Fruit fly (Drosophila melanogaster) whole organism, embryonic: Measurements from ENCODE around the gene fend.

ENCODE experiments used
- B-H2 ChIP-seq: fragments of 200-800 bp; sonication (Bioruptor generic); optimal IDR thresholded peaks from 2 replicates; lab custom pipeline; 2018; ENCODE audit warnings: missing biosample characterization, mild to moderate bottlenecking, missing genetic modification characterization
- CG11504 ChIP-seq: fragments of 200-800 bp; sonication (Bioruptor generic); optimal IDR thresholded peaks from 3 replicates; lab custom pipeline; 2019; ENCODE audit warnings: missing biosample characterization, mild to moderate bottlenecking, missing genetic modification characterization, moderate library complexity
- CG11696 ChIP-seq: fragments of 200-800 bp; sonication (Bioruptor generic); IDR thresholded peaks from 2 replicates; pipeline ENCODE4 v1.3.6; 2022; ENCODE audit warnings: missing biosample characterization, missing genetic modification characterization
- CG12155 ChIP-seq: fragments of 200-800 bp; sonication (Bioruptor generic); optimal IDR thresholded peaks from 3 replicates; lab custom pipeline; 2016; ENCODE audit warnings: missing biosample characterization, missing genetic modification characterization
- CG14050 ChIP-seq: fragments of 200-800 bp; sonication (Bioruptor generic); IDR thresholded peaks from 3 replicates; pipeline ENCODE4 v1.3.6; 2022; ENCODE audit warnings: missing biosample characterization, missing genetic modification characterization
- CG16815 ChIP-seq: fragments of 200-800 bp; sonication (Bioruptor generic); optimal IDR thresholded peaks from 3 replicates; lab custom pipeline; 2017; ENCODE audit warnings: missing biosample characterization, mild to moderate bottlenecking, missing genetic modification characterization
- CG17328 ChIP-seq: fragments of 200-800 bp; sonication (Bioruptor generic); IDR thresholded peaks from 2 replicates; pipeline ENCODE4 v1.3.6; 2022; ENCODE audit warnings: missing biosample characterization, missing genetic modification characterization
- CG17359 ChIP-seq: fragments of 200-800 bp; sonication (Bioruptor generic); optimal IDR thresholded peaks from 3 replicates; lab custom pipeline; 2018; ENCODE audit warnings: missing biosample characterization, mild to moderate bottlenecking, missing genetic modification characterization, moderate library complexity
- CG17802 ChIP-seq: fragments of 200-800 bp; sonication (Bioruptor generic); optimal IDR thresholded peaks from 2 replicates; lab custom pipeline; 2018; ENCODE audit warnings: missing biosample characterization, mild to moderate bottlenecking, missing genetic modification characterization, moderate library complexity
- CG1832 ChIP-seq: fragments of 200-800 bp; sonication (Bioruptor generic); optimal IDR thresholded peaks from 2 replicates; lab custom pipeline; 2017; ENCODE audit warnings: missing biosample characterization, mild to moderate bottlenecking, missing genetic modification characterization, inconsistent platforms
- CG18599 ChIP-seq: fragments of 200-800 bp; sonication (Bioruptor generic); optimal IDR thresholded peaks from 3 replicates; lab custom pipeline; 2017; ENCODE audit warnings: missing biosample characterization, missing genetic modification characterization, mild to moderate bottlenecking, moderate library complexity, missing genetic modification reagents
- CG2199 ChIP-seq: fragments of 200-800 bp; sonication (Bioruptor generic); IDR thresholded peaks from 3 replicates; pipeline ENCODE4 v1.3.6; 2022; ENCODE audit warnings: missing biosample characterization, missing genetic modification characterization
- CG2202 ChIP-seq: fragments of 200-800 bp; sonication (Bioruptor generic); optimal IDR thresholded peaks from 2 replicates; lab custom pipeline; 2018; ENCODE audit warnings: missing biosample characterization, mild to moderate bottlenecking, missing genetic modification characterization
- CG3407 ChIP-seq: fragments of 200-800 bp; sonication (Bioruptor generic); optimal IDR thresholded peaks from 2 replicates; lab custom pipeline; 2018; ENCODE audit warnings: missing biosample characterization, mild to moderate bottlenecking, missing genetic modification characterization
- CG3726 ChIP-seq: fragments of 200-800 bp; sonication (Bioruptor generic); IDR thresholded peaks from 3 replicates; pipeline ENCODE4, ENCODE4 v1.3.6; 2022; ENCODE audit warnings: missing biosample characterization, missing genetic modification characterization
- CG4820 ChIP-seq: fragments of 200-800 bp; sonication (Bioruptor generic); optimal IDR thresholded peaks from 3 replicates; lab custom pipeline; 2016; ENCODE audit warnings: missing biosample characterization, missing genetic modification characterization
- CG7271 ChIP-seq: fragments of 200-800 bp; sonication (Bioruptor generic); optimal IDR thresholded peaks from 2 replicates; lab custom pipeline; 2018; ENCODE audit warnings: missing biosample characterization, mild to moderate bottlenecking, missing genetic modification characterization, moderate library complexity
- CG7556 ChIP-seq: fragments of 200-800 bp; sonication (Bioruptor generic); optimal IDR thresholded peaks from 2 replicates; lab custom pipeline; 2017; ENCODE audit warnings: missing biosample characterization, mild to moderate bottlenecking, missing genetic modification characterization
- CG9932 ChIP-seq: fragments of 200-800 bp; sonication (Bioruptor generic); IDR thresholded peaks from 2 replicates; pipeline ENCODE4 v1.3.6; 2022; ENCODE audit warnings: missing biosample characterization, missing genetic modification characterization
- D19A ChIP-seq: fragments of 200-800 bp; optimal IDR thresholded peaks from 3 replicates; lab custom pipeline; 2019; ENCODE audit warnings: missing biosample characterization, mild to moderate bottlenecking, missing genetic modification characterization, moderate library complexity
- Dip2 ChIP-seq: fragments of 200-800 bp; sonication (Bioruptor generic); IDR thresholded peaks from 2 replicates; pipeline ENCODE4 v1.3.6; 2022; ENCODE audit warnings: missing biosample characterization, missing genetic modification characterization
- Dref ChIP-seq: fragments of 200-800 bp; sonication (Bioruptor generic); IDR thresholded peaks from 2 replicates; pipeline ENCODE4 v1.3.6; 2022; ENCODE audit warnings: missing biosample characterization, missing genetic modification characterization
- E2f1 ChIP-seq: fragments of 200-800 bp; sonication (Bioruptor generic); IDR thresholded peaks from 2 replicates; pipeline ENCODE4 v1.3.6; 2022; ENCODE audit warnings: missing biosample characterization, missing genetic modification characterization
- HLH4C ChIP-seq: fragments of 200-800 bp; sonication (Bioruptor generic); IDR thresholded peaks from 3 replicates; pipeline ENCODE4 v1.3.6; 2022; ENCODE audit warnings: missing biosample characterization, missing genetic modification characterization; ENCODE audit not compliant: partially characterized antibody
- Hey ChIP-seq: fragments of 200-800 bp; sonication (Bioruptor generic); optimal IDR thresholded peaks from 3 replicates; lab custom pipeline; 2018; ENCODE audit warnings: missing biosample characterization, mild to moderate bottlenecking, missing genetic modification characterization
- MESR4 ChIP-seq: fragments of 200-800 bp; sonication (Bioruptor generic); optimal IDR thresholded peaks from 2 replicates; lab custom pipeline; 2018; ENCODE audit warnings: missing biosample characterization, mild to moderate bottlenecking, missing genetic modification characterization, moderate library complexity
- NK7.1 ChIP-seq: fragments of 200-800 bp; sonication (Bioruptor generic); optimal IDR thresholded peaks from 3 replicates; lab custom pipeline; 2016; ENCODE audit warnings: missing biosample characterization, missing genetic modification characterization
- Nf-YB ChIP-seq: fragments of 200-800 bp; sonication (Bioruptor generic); optimal IDR thresholded peaks from 3 replicates; lab custom pipeline; 2019; ENCODE audit warnings: missing biosample characterization, mild to moderate bottlenecking, missing genetic modification characterization, moderate library complexity
- Stat92E ChIP-seq, 3 experiments: fragments of >200 bp in 2 of 3; fragments of 200-800 bp in 1 of 3; sonication (Bioruptor generic) in 1 of 3; optimal IDR thresholded peaks; 2 replicates each; lab custom pipeline; 2017 to 2019; ENCODE audit warnings: missing biosample characterization in 3 of 3, missing genetic modification characterization in 3 of 3, mild to moderate bottlenecking in 1 of 3, moderate library complexity in 1 of 3
- TFAM ChIP-seq: fragments of 200-800 bp; sonication (Bioruptor generic); optimal IDR thresholded peaks from 2 replicates; lab custom pipeline; 2017; ENCODE audit warnings: missing biosample characterization, missing genetic modification characterization, inconsistent platforms
- emc ChIP-seq: fragments of 200-800 bp; sonication (Bioruptor generic); optimal IDR thresholded peaks from 2 replicates; lab custom pipeline; 2016; ENCODE audit warnings: missing biosample characterization, missing genetic modification characterization
- eve ChIP-seq, 2 experiments: fragments of >200 bp; optimal IDR thresholded peaks; 2 replicates each; lab custom pipeline; 2017; ENCODE audit warnings: missing biosample characterization in 2 of 2, missing genetic modification characterization in 2 of 2
- eyg ChIP-seq: fragments of 200-800 bp; sonication (Bioruptor generic); optimal IDR thresholded peaks from 3 replicates; lab custom pipeline; 2016; ENCODE audit warnings: missing biosample characterization, missing genetic modification characterization
- grau ChIP-seq: fragments of 200-800 bp; optimal IDR thresholded peaks from 3 replicates; lab custom pipeline; 2019; ENCODE audit warnings: missing biosample characterization, mild to moderate bottlenecking, missing genetic modification characterization, moderate library complexity
- ham ChIP-seq: fragments of 200-800 bp; sonication (Bioruptor generic); IDR thresholded peaks from 2 replicates; pipeline ENCODE4 v1.3.6; 2022; ENCODE audit warnings: missing biosample characterization, missing genetic modification characterization
- hth ChIP-seq: fragments of >200 bp; optimal IDR thresholded peaks from 2 replicates; lab custom pipeline; 2017; ENCODE audit warnings: inconsistent platforms
- kah ChIP-seq: fragments of 200-800 bp; sonication (Bioruptor generic); optimal IDR thresholded peaks from 2 replicates; lab custom pipeline; 2018; ENCODE audit warnings: missing biosample characterization, mild to moderate bottlenecking, missing genetic modification characterization
- knrl ChIP-seq: fragments of 200-800 bp; sonication (Bioruptor generic); IDR thresholded peaks from 3 replicates; pipeline ENCODE4 v1.3.6; 2022; ENCODE audit warnings: missing biosample characterization, missing genetic modification characterization; ENCODE audit not compliant: partially characterized antibody
- phol ChIP-seq: fragments of 200-800 bp; sonication (Bioruptor generic); optimal IDR thresholded peaks from 3 replicates; lab custom pipeline; 2018; ENCODE audit warnings: missing biosample characterization, mild to moderate bottlenecking, missing genetic modification characterization, moderate library complexity
- psq ChIP-seq: fragments of 200-800 bp; sonication (Bioruptor generic); optimal IDR thresholded peaks from 2 replicates; lab custom pipeline; 2017; ENCODE audit warnings: missing biosample characterization, missing genetic modification characterization
- rib ChIP-seq: fragments of 200-800 bp; sonication (Bioruptor generic); IDR thresholded peaks from 2 replicates; pipeline ENCODE4 v1.3.6; 2022; ENCODE audit warnings: missing biosample characterization, missing genetic modification characterization
- row ChIP-seq: fragments of 200-800 bp; sonication (Bioruptor generic); IDR thresholded peaks from 3 replicates; pipeline ENCODE4 v1.3.6; 2022; ENCODE audit warnings: missing biosample characterization, missing genetic modification characterization
- salm ChIP-seq: fragments of 200-800 bp; sonication (Bioruptor generic); optimal IDR thresholded peaks from 2 replicates; lab custom pipeline; 2018; ENCODE audit warnings: missing biosample characterization, mild to moderate bottlenecking, missing genetic modification characterization
- sc ChIP-seq, 3 experiments: fragments of >200 bp in 2 of 3; fragments of 200-800 bp in 1 of 3; sonication (Bioruptor generic) in 1 of 3; optimal IDR thresholded peaks; 2 replicates in 2 of 3; 3 replicates in 1 of 3; lab custom pipeline; 2017; ENCODE audit warnings: mild to moderate bottlenecking in 1 of 3, missing biosample characterization in 1 of 3, missing genetic modification characterization in 1 of 3, missing genetic modification reagents in 1 of 3
- sd ChIP-seq: fragments of 200-800 bp; sonication (Bioruptor generic); optimal IDR thresholded peaks from 3 replicates; lab custom pipeline; 2018; ENCODE audit warnings: missing biosample characterization, mild to moderate bottlenecking, missing genetic modification characterization, moderate library complexity
- sima ChIP-seq: fragments of 200-800 bp; sonication (Bioruptor generic); optimal IDR thresholded peaks from 2 replicates; lab custom pipeline; 2016; ENCODE audit warnings: missing biosample characterization, missing genetic modification characterization
- tin ChIP-seq: fragments of 200-800 bp; sonication (Bioruptor generic); optimal IDR thresholded peaks from 3 replicates; lab custom pipeline; 2016; ENCODE audit warnings: missing biosample characterization, missing genetic modification characterization
- twi ChIP-seq: fragments of 200-800 bp; optimal IDR thresholded peaks from 2 replicates; lab custom pipeline; 2019; ENCODE audit warnings: missing biosample characterization, mild to moderate bottlenecking, missing genetic modification characterization, moderate library complexity
- unpg ChIP-seq: fragments of 200-800 bp; sonication (Bioruptor generic); optimal IDR thresholded peaks from 3 replicates; lab custom pipeline; 2018; ENCODE audit warnings: missing biosample characterization, mild to moderate bottlenecking, missing genetic modification characterization, moderate library complexity
- usp ChIP-seq: fragments of >200 bp; optimal IDR thresholded peaks from 2 replicates; lab custom pipeline; 2017; ENCODE audit warnings: missing biosample characterization, missing genetic modification characterization
- yki ChIP-seq: fragments of >200 bp; optimal IDR thresholded peaks from 3 replicates; lab custom pipeline; 2018
- zen ChIP-seq: fragments of 200-800 bp; sonication (Bioruptor generic); optimal IDR thresholded peaks from 3 replicates; lab custom pipeline; 2018; ENCODE audit warnings: missing biosample characterization, mild to moderate bottlenecking, missing genetic modification characterization, moderate library complexity

Gene fend

dm6 chrX:9129436-9129835 lies 5.5 kb downstream of the fend start (continued):
- TF ChIP-seq twi (tag; lab: Kevin White, UChicago) (peak; percentile 68), rib (GFP tag; lab: Robert Waterston, UW) (no peak), CG12155 (GFP tag; lab: Kevin White, UChicago) (no peak), usp (GFP tag; lab: Kevin White, UChicago) (no peak), grau (tag; lab: Kevin White, UChicago) (peak; percentile 1), ham (no peak), Nf-YB (GFP tag; lab: Kevin White, UChicago) (no peak), CG11504 (tag; lab: Kevin White, UChicago) (no peak), sd (tag; lab: Kevin White, UChicago) (no peak), Hey (tag; lab: Kevin White, UChicago) (no peak), CG18599 (GFP tag; lab: Kevin White, UChicago) (no peak), tin (GFP tag; lab: Kevin White, UChicago) (no peak), CG7271 (tag; lab: Kevin White, UChicago) (no peak), HLH4C (GFP tag; lab: Robert Waterston, UW) (no peak), CG2199 (GFP tag; lab: Robert Waterston, UW) (0 out of 3 replicates have a peak, but pooled peaks have one; percentile 22), B-H2 (no peak), hth (lab: Kevin White, UChicago) (no peak), Dip2 (no peak), CG1832 (no peak), psq (GFP tag; lab: Kevin White, UChicago) (no peak), knrl (GFP tag; lab: Robert Waterston, UW) (no peak), CG3407 (GFP tag; lab: Kevin White, UChicago) (no peak), sc (optimal IDR thresholded peaks at IDR 0.05; lab: Kevin White, UChicago) (no peak), sc (GFP tag; optimal IDR thresholded peaks at IDR 0.05; lab: Kevin White, UChicago) (no peak), eve (GFP tag; optimal IDR thresholded peaks at IDR 0.05; lab: Kevin White, UChicago) (peak in 1 of 2 experiments; percentile 50), CG9932 (GFP tag; lab: Robert Waterston, UW) (no peak), eyg (GFP tag; lab: Kevin White, UChicago) (no peak), D19A (tag; lab: Kevin White, UChicago) (no peak), CG7556 (GFP tag; lab: Kevin White, UChicago) (peak; percentile 1), CG2202 (tag; lab: Kevin White, UChicago) (no peak), Stat92E (GFP tag; optimal IDR thresholded peaks at IDR 0.05; lab: Kevin White, UChicago) (no peak), kah (GFP tag; lab: Kevin White, UChicago) (no peak), CG17802 (tag; lab: Kevin White, UChicago) (no peak), CG17359 (tag; lab: Kevin White, UChicago) (no peak), unpg (GFP tag; lab: Kevin White, UChicago) (no peak), MESR4 (no peak), zen (tag; lab: Kevin White, UChicago) (peak; percentile 42), yki (lab: Kevin White, UChicago) (no peak), salm (tag; lab: Kevin White, UChicago) (no peak), E2f1 (GFP tag; lab: Robert Waterston, UW) (no peak), emc (GFP tag; lab: Kevin White, UChicago) (no peak), TFAM (GFP tag; lab: Kevin White, UChicago) (no peak), sima (GFP tag; lab: Kevin White, UChicago) (no peak), CG14050 (no peak), CG4820 (GFP tag; lab: Kevin White, UChicago) (no peak), CG11696 (GFP tag; lab: Robert Waterston, UW) (no peak), CG3726 (GFP tag; lab: Robert Waterston, UW) (no peak), Dref (GFP tag; lab: Robert Waterston, UW) (no peak), CG17328 (GFP tag; lab: Robert Waterston, UW) (no peak), phol (no peak), row (GFP tag; lab: Robert Waterston, UW) (0 out of 3 replicates have a peak, but pooled peaks have one; percentile 5), NK7.1 (GFP tag; lab: Kevin White, UChicago) (no peak), CG16815 (GFP tag; lab: Kevin White, UChicago) (no peak)
